Fruit fly (Drosophila melanogaster): Measurements from ENCODE around the gene alpha-Man-Ib.

The alpha-Man-Ib gene

DNA sequence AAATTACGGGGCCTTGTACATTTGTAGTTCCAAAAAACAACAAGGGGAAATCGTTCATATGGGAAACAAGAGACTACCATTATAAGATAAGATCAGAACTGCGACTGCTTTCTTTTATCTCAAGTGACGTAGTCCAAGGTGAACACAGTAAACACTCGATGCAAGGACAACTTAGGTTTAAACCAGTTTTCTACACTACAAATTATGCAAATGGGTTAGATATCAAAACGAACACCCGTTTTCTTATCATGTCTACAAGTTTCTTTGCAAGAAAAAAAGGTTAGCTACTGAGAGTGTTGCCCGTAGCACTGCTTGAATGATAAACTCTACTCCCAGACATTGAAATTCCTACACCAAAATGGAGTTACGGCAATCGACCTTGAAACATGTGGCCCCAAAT, 11.5 kb upstream of the alpha-Man-Ib start:
- TF ChIP-seq CG8478 (optimal IDR thresholded peaks at IDR 0.05) (no peak), CTCF (optimal IDR thresholded peaks at IDR 0.05) (no peak)

DNA sequence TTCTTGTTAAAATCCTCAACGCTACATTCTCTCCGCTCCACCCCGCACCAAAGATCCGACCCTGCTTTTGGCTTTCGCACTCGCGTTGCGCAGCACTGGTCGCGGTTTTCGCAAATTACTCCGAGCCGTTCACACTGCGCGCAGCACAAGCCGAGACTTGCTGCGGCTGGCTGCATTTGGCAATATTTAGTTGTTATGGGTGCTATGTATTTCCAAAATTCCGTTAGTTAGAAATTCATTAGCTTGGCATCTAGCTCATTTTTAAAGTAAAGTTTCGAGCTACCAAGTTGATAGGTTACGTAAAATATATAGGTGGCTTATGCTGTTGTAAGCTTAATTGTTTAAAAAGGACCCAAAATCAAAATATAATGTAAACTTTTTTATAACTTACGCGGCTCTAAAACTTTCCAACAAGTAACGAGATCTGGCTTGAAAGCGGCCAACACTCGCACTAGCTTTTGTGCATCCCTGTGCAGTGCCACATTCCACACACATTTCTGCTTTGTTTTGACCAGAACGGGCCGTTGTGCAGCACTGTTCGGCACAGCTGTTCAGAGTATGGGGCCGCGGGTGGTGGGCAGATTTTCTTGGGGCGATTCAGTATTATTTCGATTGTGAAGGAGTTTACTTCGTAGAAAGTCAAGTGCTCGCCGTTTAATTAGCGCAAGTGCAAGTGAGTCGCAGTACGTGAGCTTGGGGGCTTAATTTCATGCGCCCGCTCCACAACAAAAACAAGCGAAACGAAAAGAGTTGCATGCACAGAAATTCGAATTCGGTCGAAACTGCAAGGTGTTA, 10.4 kb upstream of the alpha-Man-Ib start, which contains the start of the genes yem and Ctl2:
yem (minus strand) TSS at position 63 of the 795 bp plus-strand sequence.
Ctl2 (plus strand) TSS at position 554 of the 795 bp plus-strand sequence.
- TF ChIP-seq CG8478 (optimal IDR thresholded peaks at IDR 0.05), result no peak
- no peak for TF ChIP-seq CTCF (optimal IDR thresholded peaks at IDR 0.05)

DNA sequence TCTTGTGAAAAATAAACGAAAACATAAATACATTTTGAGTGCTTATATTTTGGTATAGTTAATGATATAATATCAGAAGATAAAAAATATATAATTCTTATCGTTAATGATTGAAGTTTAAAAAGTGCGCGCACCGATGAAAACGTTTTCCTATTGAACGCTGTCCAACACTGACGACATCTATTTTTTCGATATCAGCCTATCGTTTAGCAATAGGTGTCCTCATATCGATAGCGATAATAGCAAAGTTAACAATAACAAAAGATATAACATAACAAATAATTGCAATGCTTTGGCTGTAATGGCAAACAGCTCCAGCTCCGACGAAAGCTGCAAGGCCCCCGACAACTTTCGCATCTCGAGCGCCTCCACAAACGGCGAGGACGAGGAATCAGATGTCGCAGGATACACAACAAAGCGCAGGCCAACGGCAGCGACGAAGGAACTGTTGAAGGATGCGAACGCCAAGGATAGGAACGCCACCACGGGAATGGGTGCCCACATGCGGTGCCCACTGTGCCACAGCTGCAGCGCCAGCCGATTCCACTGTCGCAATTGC, 3.6 kb upstream of the alpha-Man-Ib start, which contains the start of gene Atg14:
Atg14 (plus strand) TSS at position 225 of the 559 bp plus-strand sequence.
- TF ChIP-seq CTCF (optimal IDR thresholded peaks at IDR 0.05) (no peak), CG8478 (optimal IDR thresholded peaks at IDR 0.05) (no peak)

DNA sequence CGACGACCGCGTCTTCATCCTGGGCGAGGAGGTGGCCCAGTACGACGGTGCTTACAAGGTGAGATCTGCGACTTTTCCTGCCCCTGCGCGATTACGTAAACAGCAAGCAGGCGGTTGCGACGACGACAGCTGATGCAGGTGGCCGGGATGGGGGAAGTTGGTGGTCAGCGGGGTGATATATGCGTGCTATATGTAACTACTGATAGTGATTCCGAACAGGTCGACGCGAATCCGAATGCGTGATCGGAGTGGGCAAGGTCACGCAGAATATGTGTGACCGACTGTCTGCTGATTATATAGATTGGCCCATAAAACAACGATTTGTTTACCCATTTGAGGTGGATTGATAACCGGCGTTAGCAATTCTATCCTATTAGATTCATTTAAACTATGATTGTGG, 770 bp upstream of the alpha-Man-Ib start:
- TF ChIP-seq CG8478 (optimal IDR thresholded peaks at IDR 0.05) (no peak), CTCF (optimal IDR thresholded peaks at IDR 0.05) (no peak)

DNA sequence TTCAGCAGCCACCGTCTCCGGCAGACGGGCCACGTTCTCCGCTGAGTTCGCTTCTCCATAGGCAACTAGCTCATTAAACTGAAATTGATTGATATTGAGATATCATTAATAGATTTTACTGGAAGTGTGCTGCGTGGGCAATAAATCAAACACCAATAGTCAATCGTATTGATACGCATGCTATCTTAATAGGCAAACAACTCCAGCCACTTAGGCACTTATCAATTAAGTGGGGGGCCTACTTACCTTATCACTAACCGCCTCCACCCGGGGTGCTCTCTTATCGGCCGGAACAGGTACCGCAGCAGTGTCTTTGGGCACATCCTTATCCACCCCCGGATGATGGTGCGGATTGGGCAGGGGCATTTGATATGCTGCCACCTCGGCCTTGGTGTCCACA, 827 bp downstream of the alpha-Man-Ib start:
- TF ChIP-seq CG8478 (optimal IDR thresholded peaks at IDR 0.05) (no peak), CTCF (optimal IDR thresholded peaks at IDR 0.05) (no peak)

DNA sequence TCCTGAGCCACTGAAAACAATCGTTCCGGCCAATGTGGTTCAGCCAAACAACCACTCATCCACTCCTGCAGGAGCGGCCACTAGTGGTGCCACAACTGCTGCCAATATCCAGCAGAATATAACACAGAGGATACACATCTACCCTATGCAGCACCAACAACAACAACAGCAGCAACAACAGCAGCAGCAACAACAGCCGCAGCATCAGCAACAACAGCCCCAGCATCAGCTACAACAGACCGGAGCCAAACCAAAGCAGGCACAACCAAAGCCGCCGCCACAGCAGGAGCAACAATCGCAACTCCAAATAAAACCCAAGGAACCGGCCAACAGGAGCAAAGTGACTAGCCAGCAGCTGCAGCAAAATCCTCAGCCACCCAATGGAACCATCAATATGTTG, 9.4 kb downstream of the alpha-Man-Ib start:
- TF ChIP-seq CG8478 (optimal IDR thresholded peaks at IDR 0.05) (no peak), CTCF (optimal IDR thresholded peaks at IDR 0.05) (no peak)

DNA sequence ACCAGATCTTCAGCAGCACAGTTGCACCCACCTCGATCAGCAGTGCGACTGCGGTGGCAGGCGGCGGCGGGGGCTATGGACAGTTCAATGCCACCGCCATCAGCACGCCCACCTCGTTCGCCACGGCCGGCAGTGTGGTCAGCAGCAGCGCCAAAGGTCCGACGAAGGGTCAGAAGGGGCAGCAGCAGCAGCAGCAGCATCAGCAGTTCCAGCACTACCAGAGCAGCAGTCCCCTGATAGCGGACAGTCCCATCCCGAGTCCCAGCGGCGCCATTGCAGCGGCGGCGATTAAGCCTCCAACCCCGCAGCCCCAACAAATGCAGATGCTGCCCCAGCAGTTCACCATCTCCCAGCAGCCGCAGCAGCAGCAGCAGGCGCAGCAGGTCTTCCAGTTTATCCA, 14.6 kb downstream of the alpha-Man-Ib start:
- TF ChIP-seq CTCF (optimal IDR thresholded peaks at IDR 0.05), result no peak
- no peak for TF ChIP-seq CG8478 (optimal IDR thresholded peaks at IDR 0.05)

DNA sequence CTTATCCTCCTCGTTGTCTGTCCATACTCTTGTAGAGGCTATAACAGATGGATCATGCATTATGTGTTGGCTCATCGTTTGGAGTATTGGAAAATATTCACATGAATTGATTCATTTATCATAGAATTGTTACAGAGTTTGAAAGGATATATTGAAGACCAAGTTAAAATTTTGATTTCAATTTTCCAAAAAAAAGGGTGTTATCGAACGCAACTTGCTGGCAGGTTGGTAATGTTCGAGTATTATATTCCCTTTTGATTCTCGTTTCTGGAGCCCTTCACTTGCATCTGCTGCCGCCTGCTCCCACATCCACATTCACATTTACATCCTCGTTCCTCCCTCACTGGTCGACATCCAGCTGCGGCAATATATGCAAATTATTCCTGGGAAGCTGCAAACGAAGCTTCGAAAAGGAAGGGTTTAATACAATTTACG, 16.6 kb downstream of the alpha-Man-Ib start:
- no peak for TF ChIP-seq CG8478 (optimal IDR thresholded peaks at IDR 0.05)
- no peak for TF ChIP-seq CTCF (optimal IDR thresholded peaks at IDR 0.05)

DNA sequence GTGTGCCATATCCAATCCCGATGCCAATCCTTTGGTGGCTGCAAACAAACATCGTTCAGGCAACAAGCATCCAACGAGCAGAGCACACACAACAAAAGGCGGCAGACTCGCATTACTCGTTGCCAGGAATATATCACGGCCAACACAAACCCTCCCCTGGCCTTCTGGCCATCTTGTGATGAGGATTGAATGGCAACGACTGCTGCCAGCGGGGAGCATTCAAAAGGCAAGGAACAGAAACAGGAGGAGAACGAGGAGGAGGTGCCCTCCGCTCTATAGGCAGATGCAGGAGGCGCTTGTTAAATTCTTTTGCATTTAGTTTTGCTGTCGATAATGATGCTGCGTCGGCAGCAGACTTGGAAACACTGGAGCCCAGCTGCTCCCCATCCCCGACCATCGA, 17.1 kb downstream of the alpha-Man-Ib start:
- TF ChIP-seq CTCF (optimal IDR thresholded peaks at IDR 0.05) (no peak), CG8478 (optimal IDR thresholded peaks at IDR 0.05) (no peak)

DNA sequence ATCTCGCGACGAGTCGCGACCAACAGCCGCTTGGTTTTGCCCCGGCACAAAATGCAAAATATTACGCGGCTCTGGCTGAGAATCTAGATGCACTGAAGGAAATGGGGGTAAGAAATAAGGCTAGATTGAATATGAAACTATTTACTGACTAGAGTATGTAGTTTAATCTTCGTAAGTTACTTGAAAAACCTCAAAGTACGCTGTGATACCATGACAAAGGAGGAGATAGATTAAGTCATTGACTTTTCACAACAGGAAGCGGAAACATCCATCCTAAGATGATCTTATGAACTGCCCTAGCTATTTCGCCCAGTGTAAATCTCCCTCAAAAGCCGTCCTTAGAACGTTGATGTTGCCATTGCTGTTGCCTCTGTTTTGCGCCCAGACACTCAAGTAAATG, 18.5 kb downstream of the alpha-Man-Ib start:
- TF ChIP-seq CTCF (optimal IDR thresholded peaks at IDR 0.05), result no peak
- TF ChIP-seq CG8478 (optimal IDR thresholded peaks at IDR 0.05), result no peak

DNA sequence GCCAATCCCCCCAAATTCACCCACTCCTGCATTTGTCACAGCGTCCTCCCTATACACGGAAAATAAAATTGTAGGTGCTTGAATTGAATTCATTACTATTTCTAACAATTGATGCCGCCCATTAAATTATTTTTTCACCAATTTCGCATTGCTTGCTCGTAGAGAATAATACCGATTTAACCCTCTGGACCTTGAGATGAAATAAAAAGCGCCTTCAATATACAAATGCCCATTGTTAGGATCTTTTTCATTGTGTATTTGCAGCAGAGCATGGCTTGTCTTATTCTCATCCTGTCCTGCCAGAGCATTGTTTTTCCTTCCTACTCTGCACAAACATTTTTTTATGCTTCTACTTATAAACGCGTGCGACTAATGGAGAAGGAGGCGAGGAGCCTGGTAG, 21.0 kb downstream of the alpha-Man-Ib start:
- TF ChIP-seq CG8478 (optimal IDR thresholded peaks at IDR 0.05), result no peak

DNA sequence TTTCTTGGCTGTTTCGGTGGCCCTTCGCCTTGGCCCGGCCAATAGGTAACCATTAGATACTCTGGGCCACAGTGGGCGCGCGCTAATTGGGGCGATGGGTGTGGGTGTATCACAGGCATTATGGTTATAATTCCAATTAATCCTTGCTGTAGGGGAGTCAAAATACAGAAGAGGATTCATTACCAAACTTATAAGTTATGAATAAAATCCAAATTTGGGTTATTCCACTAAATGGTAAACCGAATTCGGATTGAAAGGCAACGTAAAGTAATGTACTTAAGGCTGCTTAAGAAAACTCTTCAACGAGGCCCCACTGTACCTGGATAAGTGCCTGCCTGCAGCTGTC, 23.0 kb downstream of the alpha-Man-Ib start:
- TF ChIP-seq CG8478 (optimal IDR thresholded peaks at IDR 0.05) (no peak), CTCF (optimal IDR thresholded peaks at IDR 0.05) (no peak)

DNA sequence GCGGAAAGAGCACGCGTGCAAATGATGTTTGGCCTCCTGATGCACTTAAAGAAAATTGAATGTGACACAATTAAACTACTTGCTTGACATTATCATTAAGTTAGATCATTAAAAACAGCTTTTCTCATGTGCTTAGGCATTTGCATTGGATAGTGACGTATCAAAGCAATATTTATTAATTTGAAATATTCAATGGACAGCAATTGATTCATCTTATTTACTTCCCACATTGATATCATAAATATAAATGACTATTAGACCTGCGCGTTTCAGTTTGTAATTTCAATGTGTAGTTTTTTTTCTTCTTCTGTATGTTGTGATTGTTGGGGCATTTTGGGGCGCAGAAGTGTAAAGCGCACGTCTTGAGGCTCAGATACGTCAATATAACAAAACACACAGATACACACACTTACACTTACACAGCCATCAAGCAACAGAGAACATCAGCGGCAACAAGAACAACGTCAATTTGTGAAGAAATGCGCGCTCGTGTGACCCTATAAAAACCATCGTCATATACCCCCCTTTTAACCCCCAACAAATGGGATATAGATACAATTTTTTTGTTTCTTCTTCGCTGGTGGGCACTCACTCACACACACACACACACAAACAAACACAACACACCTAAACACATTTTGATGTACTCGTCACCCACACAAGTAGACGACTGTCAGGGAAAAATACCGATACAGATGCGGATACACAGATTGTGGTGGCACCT, 23.5 kb downstream of the alpha-Man-Ib start:
- TF ChIP-seq CTCF (optimal IDR thresholded peaks at IDR 0.05) (no peak), CG8478 (optimal IDR thresholded peaks at IDR 0.05) (no peak)

DNA sequence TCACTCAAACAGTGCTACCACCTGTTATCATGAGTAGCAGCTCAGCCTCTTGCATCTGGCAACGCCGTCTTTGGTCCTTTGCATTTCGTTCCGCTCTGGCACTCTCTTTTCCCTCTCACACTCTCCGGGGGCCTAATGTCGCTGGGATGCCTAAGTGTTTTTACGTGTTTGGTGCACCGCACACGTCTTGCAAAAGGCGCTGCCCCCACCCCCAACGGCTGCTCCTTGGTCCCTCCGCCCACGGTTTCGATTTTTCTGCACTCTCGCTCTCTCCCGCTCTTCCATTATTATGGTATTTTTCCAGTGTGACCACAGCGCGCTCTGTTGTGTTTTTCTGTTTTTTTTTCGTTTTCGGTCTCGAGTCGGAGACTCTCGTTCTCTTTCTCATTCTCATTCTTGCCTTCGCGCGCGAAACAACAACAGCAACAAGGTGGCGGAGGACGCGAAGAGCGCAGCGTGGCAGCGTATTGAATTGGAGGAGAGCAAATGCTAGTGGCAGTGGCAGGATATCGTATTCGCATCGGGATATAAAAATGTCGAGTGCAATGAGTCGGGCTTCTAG, 24.6 kb downstream of the alpha-Man-Ib start:
- TF ChIP-seq CTCF (optimal IDR thresholded peaks at IDR 0.05) (peak in 1 of 2 experiments; percentile 35), CG8478 (optimal IDR thresholded peaks at IDR 0.05) (no peak)

DNA sequence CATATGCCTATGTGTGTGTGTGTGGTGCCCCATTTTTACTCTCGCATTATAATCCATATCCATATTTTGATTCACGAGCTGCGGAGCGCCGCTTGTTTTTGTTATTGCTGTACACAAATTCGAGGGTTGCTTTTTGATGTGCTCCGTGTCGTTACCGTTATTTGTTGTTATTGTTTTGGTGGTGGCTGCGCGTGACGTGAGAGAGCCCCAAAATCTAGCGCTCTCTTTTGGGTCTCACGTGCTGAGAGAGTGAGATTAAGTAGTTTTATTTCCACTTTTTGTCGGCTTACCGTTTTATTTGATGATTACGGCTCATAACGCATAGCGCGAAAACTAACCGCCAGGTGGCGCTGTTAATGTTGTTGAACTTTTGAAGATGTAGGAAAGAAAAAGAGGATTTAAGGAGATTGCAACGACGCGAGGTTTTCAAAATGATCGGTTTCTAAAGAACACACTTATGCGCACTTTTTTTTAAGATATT, 25.3 kb downstream of the alpha-Man-Ib start:
- TF ChIP-seq CTCF (optimal IDR thresholded peaks at IDR 0.05) (peak; percentile 80 to 84), CG8478 (optimal IDR thresholded peaks at IDR 0.05) (no peak)

Measured in S2 (cell line).